Fruit fly (Drosophila melanogaster): ENCODE results near the gene emb.

Gene emb

dm6 chr2L:8362273-8362954 lies 41.0 kb upstream of the emb start, which contains the start of gene CG7627 (continued):
- TF ChIP-seq Atf6 (GFP tag; IDR thresholded peaks at IDR 0.05) (peak; percentile 85), CG12769 (tag; optimal IDR thresholded peaks at IDR 0.05) (peak; percentile 69), Mes4 (GFP tag; optimal IDR thresholded peaks at IDR 0.05) (peak; percentile 35), MBD-R2 (GFP tag; IDR thresholded peaks at IDR 0.05) (no peak; the same call in 1 of the 2 replicates), CG13894 (tag; optimal IDR thresholded peaks at IDR 0.05) (peak; percentile 75), toy (GFP tag; IDR thresholded peaks at IDR 0.05) (peak; percentile 54; the same call in 1 of the 2 replicates), dm (GFP tag; optimal IDR thresholded peaks at IDR 0.05) (peak; percentile 52), bowl (GFP tag; IDR thresholded peaks at IDR 0.05) (no peak), zen (tag; optimal IDR thresholded peaks at IDR 0.05) (peak; percentile 11), H15 (GFP tag; IDR thresholded peaks at IDR 0.05) (no peak; the same call in 2 of the 3 replicates), zfh2 (GFP tag; optimal IDR thresholded peaks at IDR 0.05) (peak; percentile 74), Deaf1 (tag; optimal IDR thresholded peaks at IDR 0.05) (peak; percentile 97), Oaz (GFP tag; IDR thresholded peaks at IDR 0.05) (peak; percentile 48; the same call in 1 of the 2 replicates), CkIIα-i1 (GFP tag; IDR thresholded peaks at IDR 0.05) (0 out of 2 replicates have a peak, but pooled peaks have one; percentile 37), Bgb (GFP tag; IDR thresholded peaks at IDR 0.05; ENCODE audit: partially characterized antibody) (peak; percentile 38; the same call in 1 of the 2 replicates), Doc2 (GFP tag; IDR thresholded peaks at IDR 0.05) (peak; percentile 21; the same call in 1 of the 2 replicates), NK7.1 (GFP tag; optimal IDR thresholded peaks at IDR 0.05) (peak; percentile 63), CG14667 (GFP tag; IDR thresholded peaks at IDR 0.05) (peak; percentile 82; the same call in 1 of the 2 replicates), CG4854 (GFP tag; optimal IDR thresholded peaks at IDR 0.05) (peak; percentile 19), Camta (GFP tag; optimal IDR thresholded peaks at IDR 0.05) (peak; percentile 47), CG4404 (GFP tag; IDR thresholded peaks at IDR 0.05) (peak; percentile 78), Max (GFP tag; optimal IDR thresholded peaks at IDR 0.05) (peak; percentile 47), CG14441 (GFP tag; IDR thresholded peaks at IDR 0.05) (peak; percentile 80), Abd-B (GFP tag; optimal IDR thresholded peaks at IDR 0.05) (peak; percentile 47), CG42726 (GFP tag; IDR thresholded peaks at IDR 0.05; ENCODE audit: partially characterized antibody) (0 out of 2 replicates have a peak, but pooled peaks have one; percentile 42), CG10979 (tag; optimal IDR thresholded peaks at IDR 0.05) (peak; percentile 78), sqz (GFP tag; optimal IDR thresholded peaks at IDR 0.05) (peak; percentile 53), Blimp-1 (GFP tag; optimal IDR thresholded peaks at IDR 0.05) (peak; percentile 66), CG10543 (GFP tag; optimal IDR thresholded peaks at IDR 0.05) (peak; percentile 87), ewg (GFP tag; optimal IDR thresholded peaks at IDR 0.05) (peak; percentile 47), exex (tag; optimal IDR thresholded peaks at IDR 0.05) (peak; percentile 77), CG11504 (tag; optimal IDR thresholded peaks at IDR 0.05) (peak; percentile 71), caup (GFP tag; optimal IDR thresholded peaks at IDR 0.05; ENCODE audit: severe bottlenecking) (peak; percentile 73), CG2120 (GFP tag; optimal IDR thresholded peaks at IDR 0.05) (peak; percentile 89), CG13123 (GFP tag; optimal IDR thresholded peaks at IDR 0.05) (no peak), CG2129 (GFP tag; IDR thresholded peaks at IDR 0.05; ENCODE audit: partially characterized antibody) (no peak), CG31365 (tag; optimal IDR thresholded peaks at IDR 0.05) (peak; percentile 59), Adf1 (GFP tag; IDR thresholded peaks at IDR 0.05) (peak; percentile 68), CG6791 (GFP tag; IDR thresholded peaks at IDR 0.05; ENCODE audit: partially characterized antibody) (no peak), CG33557 (GFP tag; optimal IDR thresholded peaks at IDR 0.05) (peak; percentile 43), YL-1 (GFP tag; optimal IDR thresholded peaks at IDR 0.05) (no peak), CG4360 (GFP tag; IDR thresholded peaks at IDR 0.05) (0 out of 2 replicates have a peak, but pooled peaks have one; percentile 23), CG6272 (GFP tag; IDR thresholded peaks at IDR 0.05) (peak; percentile 58), Ssrp (tag; optimal IDR thresholded peaks at IDR 0.05) (peak; percentile 61), h (optimal IDR thresholded peaks at IDR 0.05) (no peak), pita (GFP tag; optimal IDR thresholded peaks at IDR 0.05) (no peak), pum (GFP tag; optimal IDR thresholded peaks at IDR 0.05) (peak; percentile 63), CG12071 (GFP tag; optimal IDR thresholded peaks at IDR 0.05) (peak; percentile 32), jumu (GFP tag; optimal IDR thresholded peaks at IDR 0.05) (peak; percentile 76)
